Worm (Caenorhabditis elegans): ENCODE data around the gene Y60A3A.24.
"Not testable (repeated sequence)": the region's sequence is repeated elsewhere in the genome, so short reads cannot be mapped to it uniquely, and the experiment has no call there.

The Y60A3A.24 gene

DNA sequence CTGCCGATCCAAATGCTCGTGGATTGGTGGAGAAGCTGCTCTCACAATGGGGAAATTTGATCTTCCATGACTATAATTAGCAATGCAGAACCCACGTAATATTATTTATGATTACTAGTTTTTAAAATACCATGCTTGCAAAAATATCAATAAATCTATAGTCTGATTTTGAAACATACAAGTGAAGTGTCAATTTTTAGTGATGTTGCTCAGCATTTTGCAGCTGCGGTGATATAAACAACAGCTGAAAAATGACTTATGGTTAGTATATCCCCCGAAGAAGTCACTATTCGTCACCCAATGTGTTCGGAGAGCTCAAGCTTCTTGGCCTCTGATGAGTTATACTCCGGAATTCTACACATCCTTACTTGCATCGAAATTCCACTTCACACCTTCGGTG lies 22.9 kb downstream of the Y60A3A.24 start, which contains the start of gene srh-172:
Gene srh-172 (plus strand): TSS at position 301 of the 400 bp plus-strand sequence.
- TF ChIP-seq mec-3 (tag; optimal IDR thresholded peaks at IDR 0.05; ENCODE audit: borderline replicate concordance) (no peak), unc-86 (tag; optimal IDR thresholded peaks at IDR 0.05) (no peak), unc-3 (GFP tag; conservative IDR thresholded peaks at IDR 0.05) (no peak), unc-3 (tag; optimal IDR thresholded peaks at IDR 0.05) (no peak), ttx-3 (tag; optimal IDR thresholded peaks at IDR 0.05) (no peak), ahr-1 (tag; optimal IDR thresholded peaks at IDR 0.05) (no peak), pag-3 (tag; optimal IDR thresholded peaks at IDR 0.05; ENCODE audit: borderline replicate concordance) (no peak)

DNA sequence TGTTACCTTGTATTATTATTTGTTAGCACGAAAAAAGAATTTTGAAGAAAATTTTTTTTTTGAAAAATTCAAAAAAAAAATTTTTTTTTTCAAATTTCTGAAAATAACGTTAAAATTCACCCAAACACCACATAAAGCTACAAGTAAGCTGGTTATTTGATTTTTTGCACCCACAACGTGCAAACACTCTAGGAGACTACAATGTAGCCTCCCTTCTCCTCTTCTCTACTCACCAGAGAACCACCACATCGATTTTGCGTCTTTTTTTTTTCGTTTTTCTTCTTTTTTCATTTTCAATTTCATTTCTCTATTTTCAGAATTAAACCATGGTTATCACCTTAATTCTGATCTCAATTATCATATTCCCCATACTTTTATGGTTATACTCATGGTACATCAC lies 26.5 kb downstream of the Y60A3A.24 start, which contains the start of gene abhd-3.1:
Gene abhd-3.1 (plus strand): TSS at position 318 of the 400 bp plus-strand sequence.
- TF ChIP-seq ztf-16 (tag; optimal IDR thresholded peaks at IDR 0.05) (no peak), ceh-2 (tag; optimal IDR thresholded peaks at IDR 0.05) (no peak)

DNA sequence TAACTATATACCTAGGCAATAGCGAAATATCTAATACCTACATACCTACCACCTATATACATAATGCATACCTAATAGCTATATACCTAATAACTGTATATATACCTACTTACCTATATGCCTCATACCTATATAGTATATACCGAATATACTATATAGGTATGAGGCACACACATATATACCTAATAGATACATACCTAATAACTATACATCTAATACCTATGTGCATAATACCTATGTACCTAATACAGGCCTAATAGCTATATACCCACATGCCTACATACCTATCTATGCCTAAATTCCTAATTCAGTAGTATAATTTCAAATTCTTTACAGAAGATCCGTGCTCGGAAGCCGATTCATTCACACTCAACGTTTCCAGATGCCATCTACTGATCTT lies 27.2 kb downstream of the Y60A3A.24 start:
- TF ChIP-seq hlh-30 (tag; optimal IDR thresholded peaks at IDR 0.05; ENCODE audit: insufficient read depth) (no peak), pha-4 (tag; optimal IDR thresholded peaks at IDR 0.05) (no peak), sox-4 (tag; optimal IDR thresholded peaks at IDR 0.05) (no peak), unc-86 (tag; optimal IDR thresholded peaks at IDR 0.05) (no peak), pat-9 (tag; optimal IDR thresholded peaks at IDR 0.05) (no peak), dmd-4 (tag; optimal IDR thresholded peaks at IDR 0.05; ENCODE audit: borderline replicate concordance) (no peak), ttx-3 (tag; optimal IDR thresholded peaks at IDR 0.05) (no peak), nfya-1 (tag; optimal IDR thresholded peaks at IDR 0.05) (no peak), K09A11.1 (tag; optimal IDR thresholded peaks at IDR 0.05; ENCODE audit: insufficient read depth) (no peak), ref-2 (tag; optimal IDR thresholded peaks at IDR 0.05) (no peak), K02D7.2 (tag; optimal IDR thresholded peaks at IDR 0.05) (no peak), odd-2 (tag; optimal IDR thresholded peaks at IDR 0.05) (no peak), ceh-18 (tag; optimal IDR thresholded peaks at IDR 0.05) (no peak), hlh-13 (GFP tag; optimal IDR thresholded peaks at IDR 0.05) (no peak), npax-4 (tag; optimal IDR thresholded peaks at IDR 0.05) (no peak), syd-9 (tag; optimal IDR thresholded peaks at IDR 0.05) (no peak), mec-3 (tag; optimal IDR thresholded peaks at IDR 0.05; ENCODE audit: borderline replicate concordance) (no peak), gmeb-2 (tag; optimal IDR thresholded peaks at IDR 0.05) (no peak)

DNA sequence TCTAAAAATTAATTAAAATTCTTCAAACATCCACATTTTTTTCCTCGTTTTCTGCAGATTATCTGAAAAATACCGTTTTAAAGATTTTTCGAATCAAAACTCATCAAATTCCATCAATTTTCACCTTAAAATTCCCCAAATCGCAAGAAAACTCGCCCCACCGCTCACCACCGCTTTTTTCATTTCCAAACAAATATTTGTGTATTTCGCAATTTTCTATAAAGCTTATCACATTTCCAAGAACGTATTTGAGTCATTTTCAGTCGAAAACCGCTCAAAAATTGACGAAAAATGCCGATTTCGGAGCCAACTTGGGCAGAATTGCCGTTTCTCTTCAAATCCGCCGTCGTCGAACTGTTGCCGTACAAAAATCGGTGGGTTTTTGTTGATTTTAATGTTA lies 32.0 kb downstream of the Y60A3A.24 start, which contains the start of gene Y60A3A.8:
Gene Y60A3A.8 (plus strand): TSS at position 258 of the 400 bp plus-strand sequence.
- TF ChIP-seq elt-2, pros-1, pha-4 (tag; optimal IDR thresholded peaks at IDR 0.05): not testable (repeated sequence)

DNA sequence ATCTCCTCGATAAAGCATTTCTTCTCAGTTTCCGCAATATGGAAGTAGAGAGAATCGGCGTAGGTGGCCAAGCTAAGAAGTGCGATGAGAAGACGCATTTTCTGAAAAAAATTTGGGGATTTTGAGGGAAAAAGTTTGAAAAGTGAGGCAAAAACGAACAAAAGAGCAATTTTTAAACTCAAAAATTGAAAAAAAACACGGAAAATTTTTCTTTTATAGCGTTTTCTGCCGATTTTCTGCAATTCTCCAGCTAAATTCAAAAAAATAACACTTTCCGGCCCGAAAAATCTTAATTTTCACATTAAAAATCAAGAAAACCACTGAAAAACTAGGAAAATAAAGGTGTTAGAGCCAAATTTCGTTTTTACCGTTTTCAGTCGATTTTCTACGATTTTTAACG lies 32.7 kb downstream of the Y60A3A.24 start, which contains the start of gene tmed-4:
Gene tmed-4 (minus strand): TSS at position 101 of the 400 bp plus-strand sequence.
- TF ChIP-seq unc-86, nhr-11, madf-2 (tag; optimal IDR thresholded peaks at IDR 0.05): not testable (repeated sequence)

DNA sequence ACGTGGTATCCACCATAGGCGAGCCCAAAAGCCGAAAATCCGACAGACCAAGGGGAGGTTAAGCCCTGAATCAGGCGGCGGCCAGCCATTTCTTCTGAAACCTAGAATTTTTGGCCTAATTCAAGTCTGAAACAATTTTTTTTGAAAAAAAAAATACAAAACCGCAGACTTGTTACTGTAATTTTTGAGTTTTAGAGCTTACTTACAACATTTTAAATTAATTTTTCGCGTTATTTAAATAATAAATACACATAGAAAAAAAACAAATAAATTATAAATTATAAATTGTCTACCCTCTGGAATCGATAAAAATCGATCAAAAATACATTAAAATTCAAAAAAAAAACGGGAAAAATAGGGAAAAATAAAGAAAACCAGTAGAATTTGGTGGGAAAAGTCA lies 35.2 kb downstream of the Y60A3A.24 start, which contains the start of gene dhs-24:
Gene dhs-24 (minus strand): TSS at position 101 of the 400 bp plus-strand sequence.
- no peak for TF ChIP-seq ceh-34 (tag; optimal IDR thresholded peaks at IDR 0.05)
- TF ChIP-seq T23F11.4 (GFP tag; optimal IDR thresholded peaks at IDR 0.05) = no peak
- no peak for TF ChIP-seq syd-9 (tag; optimal IDR thresholded peaks at IDR 0.05)
- no peak for TF ChIP-seq ceh-6 (GFP tag; optimal IDR thresholded peaks at IDR 0.05)
- no peak for TF ChIP-seq npax-4 (tag; optimal IDR thresholded peaks at IDR 0.05)
- no peak for TF ChIP-seq ceh-45 (GFP tag; IDR thresholded peaks at IDR 0.05)
- TF ChIP-seq elt-4 (tag; optimal IDR thresholded peaks at IDR 0.05) = no peak
- no peak for TF ChIP-seq ceh-22 (tag; optimal IDR thresholded peaks at IDR 0.05)
- TF ChIP-seq nfya-1 (tag; optimal IDR thresholded peaks at IDR 0.05) = no peak
